Worm (Caenorhabditis elegans) whole organism, mixed stage, embryonic: ENCODE data around the gene aat-3.

ENCODE experiments used
- M03D4.4 ChIP-seq: sonication (generic microtip); optimal IDR thresholded peaks from 2 replicates; lab custom pipeline; 2017; ENCODE audit warnings: mild to moderate bottlenecking, missing genetic modification characterization, missing compliant biosample characterization
- blmp-1 ChIP-seq: fragments of 150-350 bp; optimal IDR thresholded peaks from 2 replicates; lab custom pipeline; 2014; ENCODE audit warnings: missing biosample characterization, missing genetic modification characterization
- ceh-43 ChIP-seq: fragments of 200-800 bp; sonication (Bioruptor generic); optimal IDR thresholded peaks from 2 replicates; lab custom pipeline; 2018; ENCODE audit warnings: mild to moderate bottlenecking, missing genetic modification characterization, moderate library complexity, missing compliant biosample characterization
- ceh-83 ChIP-seq: fragments of 200-800 bp; sonication (Bioruptor generic); optimal IDR thresholded peaks from 2 replicates; lab custom pipeline; 2018; ENCODE audit warnings: mild to moderate bottlenecking, missing genetic modification characterization, missing compliant biosample characterization
- ces-1 ChIP-seq: fragments of 150-350 bp; optimal IDR thresholded peaks from 2 replicates; lab custom pipeline; 2014; ENCODE audit warnings: missing biosample characterization, missing genetic modification reagents, missing genetic modification characterization
- cnd-1 ChIP-seq: fragments of 200-800 bp; sonication (Bioruptor generic); optimal IDR thresholded peaks from 2 replicates; lab custom pipeline; 2018; ENCODE audit warnings: mild to moderate bottlenecking, missing genetic modification characterization, missing compliant biosample characterization
- drap-1 ChIP-seq: fragments of 200-800 bp; sonication (Bioruptor generic); optimal IDR thresholded peaks from 3 replicates; lab custom pipeline; 2018; ENCODE audit warnings: mild to moderate bottlenecking, missing genetic modification characterization, missing compliant biosample characterization
- elt-1 ChIP-seq: sonication (generic microtip); optimal IDR thresholded peaks from 2 replicates; lab custom pipeline; 2017; ENCODE audit warnings: missing genetic modification characterization, mild to moderate bottlenecking, missing compliant biosample characterization, antibody characterized with exemption, moderate library complexity, borderline replicate concordance; ENCODE audit not compliant: insufficient read depth
- elt-3 ChIP-seq: fragments of 150-350 bp; optimal IDR thresholded peaks from 2 replicates; lab custom pipeline; 2014; ENCODE audit warnings: missing biosample characterization, missing genetic modification characterization
- flh-1 ChIP-seq: fragments of 200-800 bp; sonication (Bioruptor generic); optimal IDR thresholded peaks from 2 replicates; lab custom pipeline; 2018; ENCODE audit warnings: mild to moderate bottlenecking, missing genetic modification characterization, moderate library complexity, missing compliant biosample characterization
- ham-2 ChIP-seq: fragments of 200-800 bp; sonication (Bioruptor generic); optimal IDR thresholded peaks from 2 replicates; lab custom pipeline; 2018; ENCODE audit warnings: mild to moderate bottlenecking, missing genetic modification characterization, missing compliant biosample characterization
- hlh-1 ChIP-seq: fragments of 150-350 bp; optimal IDR thresholded peaks from 2 replicates; lab custom pipeline; 2014; ENCODE audit warnings: missing biosample characterization, missing genetic modification reagents, missing genetic modification characterization
- lin-13 ChIP-seq: fragments of 150-350 bp; optimal IDR thresholded peaks from 2 replicates; lab custom pipeline; 2014; ENCODE audit warnings: missing biosample characterization, missing genetic modification characterization
- lsy-2 ChIP-seq: fragments of 150-350 bp; optimal IDR thresholded peaks from 2 replicates; lab custom pipeline; 2014; ENCODE audit warnings: missing biosample characterization, missing genetic modification characterization
- mep-1 ChIP-seq: fragments of 150-350 bp; optimal IDR thresholded peaks from 2 replicates; lab custom pipeline; 2017; ENCODE audit warnings: missing biosample characterization, missing genetic modification reagents, missing genetic modification characterization, inconsistent platforms
- mls-2 ChIP-seq: sonication (generic microtip); optimal IDR thresholded peaks from 2 replicates; lab custom pipeline; 2016; ENCODE audit warnings: mild to moderate bottlenecking, missing genetic modification characterization, moderate library complexity, missing compliant biosample characterization
- nhr-2 ChIP-seq: fragments of 150-350 bp; optimal IDR thresholded peaks from 2 replicates; lab custom pipeline; 2014; ENCODE audit warnings: missing biosample characterization, missing genetic modification characterization
- nhr-237 ChIP-seq: fragments of 150-350 bp; optimal IDR thresholded peaks from 2 replicates; lab custom pipeline; 2014; ENCODE audit warnings: missing biosample characterization, missing genetic modification characterization
- nhr-28 ChIP-seq: fragments of 150-350 bp; optimal IDR thresholded peaks from 2 replicates; lab custom pipeline; 2014; ENCODE audit warnings: missing biosample characterization, missing genetic modification characterization
- nhr-76 ChIP-seq: sonication (generic microtip); optimal IDR thresholded peaks from 2 replicates; lab custom pipeline; 2017; ENCODE audit warnings: missing biosample characterization, missing genetic modification characterization
- pha-4 ChIP-seq: fragments of 150-350 bp; optimal IDR thresholded peaks from 2 replicates; lab custom pipeline; 2018; ENCODE audit warnings: missing biosample characterization, missing genetic modification reagents, missing genetic modification characterization
- sem-2 ChIP-seq: fragments of 200-800 bp; sonication (Bioruptor generic); optimal IDR thresholded peaks from 2 replicates; lab custom pipeline; 2018; ENCODE audit warnings: mild to moderate bottlenecking, missing genetic modification characterization, missing compliant biosample characterization
- snpc-4 ChIP-seq: fragments of 150-350 bp; optimal IDR thresholded peaks from 2 replicates; lab custom pipeline; 2014; ENCODE audit warnings: missing biosample characterization, missing genetic modification characterization
- sptf-1 ChIP-seq: sonication (generic microtip); optimal IDR thresholded peaks from 2 replicates; lab custom pipeline; 2017; ENCODE audit warnings: mild to moderate bottlenecking, missing genetic modification characterization, moderate library complexity, missing compliant biosample characterization
- unc-120 ChIP-seq: sonication (generic microtip); optimal IDR thresholded peaks from 2 replicates; lab custom pipeline; 2017; ENCODE audit warnings: missing genetic modification characterization, missing compliant biosample characterization; ENCODE audit not compliant: poor library complexity, severe bottlenecking
- unc-39 ChIP-seq: fragments of 150-350 bp; optimal IDR thresholded peaks from 2 replicates; lab custom pipeline; 2014; ENCODE audit warnings: missing biosample characterization, missing genetic modification characterization
- unc-62 ChIP-seq: fragments of 150-350 bp; optimal IDR thresholded peaks from 2 replicates; lab custom pipeline; 2014; ENCODE audit warnings: missing biosample characterization, missing genetic modification reagents, missing genetic modification characterization
- zip-8 ChIP-seq: fragments of 150-350 bp; optimal IDR thresholded peaks from 2 replicates; lab custom pipeline; 2014; ENCODE audit warnings: missing biosample characterization, missing genetic modification characterization

The aat-3 gene

ce11 chrX:2595757-2596059 is 43.6 kb downstream of the aat-3 start:
- TF ChIP-seq lin-13 (tag; lab: Kevin White, UChicago) (no peak), snpc-4 (tag; lab: Kevin White, UChicago) (no peak), elt-1 (tag; lab: Kevin White, UChicago) (no peak), M03D4.4 (tag; lab: Kevin White, UChicago) (no peak), mls-2 (tag; lab: Kevin White, UChicago) (no peak), ces-1 (no peak)

ce11 chrX:2596605-2597004 is 44.5 kb downstream of the aat-3 start:
- no peak for TF ChIP-seq ceh-83 (GFP tag; lab: Kevin White, UChicago)
- TF ChIP-seq snpc-4 (tag; lab: Kevin White, UChicago): no peak
- no peak for TF ChIP-seq flh-1
- TF ChIP-seq elt-3 (tag; lab: Kevin White, UChicago): no peak
- no peak for TF ChIP-seq lin-13 (tag; lab: Kevin White, UChicago)
- no peak for TF ChIP-seq nhr-28 (tag; lab: Kevin White, UChicago)
- no peak for TF ChIP-seq nhr-76 (tag; lab: Kevin White, UChicago)
- no peak for TF ChIP-seq nhr-237 (tag; lab: Kevin White, UChicago)
- no peak for TF ChIP-seq sptf-1 (tag; lab: Kevin White, UChicago)
- TF ChIP-seq ham-2: no peak
- no peak for TF ChIP-seq unc-120 (tag; lab: Kevin White, UChicago)
- TF ChIP-seq zip-8: no peak
- no peak for TF ChIP-seq lsy-2
- TF ChIP-seq nhr-2: no peak
- TF ChIP-seq hlh-1 (tag; lab: Kevin White, UChicago): no peak
- no peak for TF ChIP-seq mep-1 (tag; lab: Kevin White, UChicago)
- TF ChIP-seq M03D4.4 (tag; lab: Kevin White, UChicago): no peak
- no peak for TF ChIP-seq ceh-43 (GFP tag; lab: Kevin White, UChicago)
- TF ChIP-seq elt-1 (tag; lab: Kevin White, UChicago): no peak

ce11 chrX:2598833-2599279 is 46.8 kb downstream of the aat-3 start:
- TF ChIP-seq unc-62: peak; percentile 44
- no peak for TF ChIP-seq cnd-1
- TF ChIP-seq zip-8: no peak
- TF ChIP-seq lsy-2: peak; percentile 7
- TF ChIP-seq nhr-237 (tag; lab: Kevin White, UChicago): no peak
- peak; percentile 100 for TF ChIP-seq unc-120 (tag; lab: Kevin White, UChicago)
- peak; percentile 47 for TF ChIP-seq mls-2 (tag; lab: Kevin White, UChicago)
- peak; percentile 36 for TF ChIP-seq ces-1
- peak; percentile 43 for TF ChIP-seq sptf-1 (tag; lab: Kevin White, UChicago)
- no peak for TF ChIP-seq hlh-1 (tag; lab: Kevin White, UChicago)

- TF ChIP-seq nhr-237 (tag; lab: Kevin White, UChicago): no peak
- no peak for TF ChIP-seq sptf-1 (tag; lab: Kevin White, UChicago)
- no peak for TF ChIP-seq hlh-1 (tag; lab: Kevin White, UChicago)
- no peak for TF ChIP-seq pha-4 (tag; lab: Kevin White, UChicago)
- no peak for TF ChIP-seq sem-2 (GFP tag; lab: Kevin White, UChicago)
- TF ChIP-seq mep-1 (tag; lab: Kevin White, UChicago): no peak
Measured at ce11 chrX:2601025-2601705, 49.1 kb downstream of the aat-3 start.

- TF ChIP-seq ces-1: peak; percentile 40
- TF ChIP-seq drap-1: no peak
- TF ChIP-seq snpc-4 (tag; lab: Kevin White, UChicago): no peak
- no peak for TF ChIP-seq elt-3 (tag; lab: Kevin White, UChicago)
- TF ChIP-seq unc-62: no peak
- no peak for TF ChIP-seq M03D4.4 (tag; lab: Kevin White, UChicago)
- no peak for TF ChIP-seq blmp-1 (tag; lab: Kevin White, UChicago)
- no peak for TF ChIP-seq unc-39
- TF ChIP-seq, all 35 proteins: peak for 1
Measured at ce11 chrX:2604358-2605016, 52.4 kb downstream of the aat-3 start.
